Worm (Caenorhabditis elegans) whole organism, young adult: ENCODE data around the gene acc-1.
A peak's percentile ranks its signal among the peaks of the same experiment; 100 is the strongest.

Source experiments
- B0035.1 ChIP-seq: sonication (generic microtip); optimal IDR thresholded peaks from 2 replicates; lab custom pipeline; 2016; ENCODE audit warnings: missing genetic modification characterization, mild to moderate bottlenecking, missing compliant biosample characterization, missing genotype, missing genetic modification reagents
- F22D6.2 ChIP-seq: sonication (generic microtip); optimal IDR thresholded peaks from 2 replicates; lab custom pipeline; 2016; ENCODE audit warnings: mild to moderate bottlenecking, missing genetic modification characterization, missing compliant biosample characterization
- K11D2.4 ChIP-seq: fragments of 200-800 bp; sonication (Bioruptor generic); IDR thresholded peaks from 2 replicates; pipeline ENCODE4 v1.3.6; 2022; ENCODE audit warnings: missing genetic modification reagents, missing genetic modification characterization, missing compliant biosample characterization
- T26A5.8 ChIP-seq: sonication (generic microtip); optimal IDR thresholded peaks from 2 replicates; lab custom pipeline; 2016; ENCODE audit warnings: missing genetic modification characterization, missing compliant biosample characterization
- Y95B8A.8 ChIP-seq: fragments of 200-800 bp; sonication (Bioruptor generic); IDR thresholded peaks from 2 replicates; pipeline ENCODE4 v1.3.6; 2022; ENCODE audit warnings: missing genetic modification reagents, missing genetic modification characterization, missing compliant biosample characterization
- aptf-3 ChIP-seq: fragments of 200-800 bp; sonication (Bioruptor generic); IDR thresholded peaks from 2 replicates; pipeline ENCODE4 v1.3.6; 2022; ENCODE audit warnings: missing genetic modification characterization, missing compliant biosample characterization
- atf-7 ChIP-seq: sonication (generic microtip); optimal IDR thresholded peaks from 2 replicates; lab custom pipeline; 2017; ENCODE audit warnings: mild to moderate bottlenecking, missing genetic modification characterization, missing compliant biosample characterization
- attf-6 ChIP-seq: fragments of 200-800 bp; sonication (Bioruptor generic); IDR thresholded peaks from 2 replicates; pipeline ENCODE4 v1.3.6; 2022; ENCODE audit warnings: missing genetic modification reagents, missing genetic modification characterization, missing compliant biosample characterization
- ceh-100 ChIP-seq: fragments of 200-800 bp; sonication (Bioruptor generic); IDR thresholded peaks from 2 replicates; pipeline ENCODE4 v1.3.6; 2022; ENCODE audit warnings: missing genetic modification reagents, missing genetic modification characterization, missing compliant biosample characterization
- ceh-40 ChIP-seq: fragments of 200-800 bp; sonication (Bioruptor generic); IDR thresholded peaks from 2 replicates; pipeline ENCODE4 v1.3.6; 2022; ENCODE audit warnings: missing genetic modification characterization, missing compliant biosample characterization
- ceh-58 ChIP-seq: fragments of 200-800 bp; sonication (Bioruptor generic); IDR thresholded peaks from 2 replicates; pipeline ENCODE4 v1.3.6; 2022; ENCODE audit warnings: missing genetic modification characterization, missing compliant biosample characterization
- die-1 ChIP-seq: sonication (generic microtip); optimal IDR thresholded peaks from 2 replicates; lab custom pipeline; 2016; ENCODE audit warnings: missing genotype, mild to moderate bottlenecking, missing genetic modification characterization, missing compliant biosample characterization
- efl-1 ChIP-seq: fragments of 150-350 bp; optimal IDR thresholded peaks from 2 replicates; lab custom pipeline; 2014; ENCODE audit warnings: missing biosample characterization, missing genetic modification reagents, missing genetic modification characterization
- egl-18 ChIP-seq: fragments of 200-800 bp; sonication (Bioruptor generic); IDR thresholded peaks from 2 replicates; pipeline ENCODE4 v1.3.6; 2022; ENCODE audit warnings: missing genetic modification reagents, missing genetic modification characterization, missing compliant biosample characterization
- egl-44 ChIP-seq: fragments of 200-800 bp; sonication (Bioruptor generic); IDR thresholded peaks from 2 replicates; pipeline ENCODE4 v1.3.6; 2022; ENCODE audit warnings: missing genetic modification reagents, missing genetic modification characterization, missing compliant biosample characterization
- hmg-1.2 ChIP-seq: fragments of 200-800 bp; sonication (Bioruptor generic); IDR thresholded peaks from 2 replicates; pipeline ENCODE4 v1.3.6; 2022; ENCODE audit warnings: missing genetic modification reagents, missing genetic modification characterization, missing compliant biosample characterization
- madf-6 ChIP-seq: fragments of 200-800 bp; sonication (Bioruptor generic); IDR thresholded peaks from 2 replicates; pipeline ENCODE4 v1.3.6; 2022; ENCODE audit warnings: missing genetic modification reagents, missing genetic modification characterization, missing compliant biosample characterization
- mes-4 ChIP-seq: sonication (generic microtip); optimal IDR thresholded peaks from 2 replicates; lab custom pipeline; 2016; ENCODE audit warnings: missing genotype, missing genetic modification characterization, missing compliant biosample characterization
- mxl-1 ChIP-seq: sonication (generic microtip); optimal IDR thresholded peaks from 2 replicates; lab custom pipeline; 2016; ENCODE audit warnings: missing genetic modification characterization, missing compliant biosample characterization
- nfyb-1 ChIP-seq: fragments of 200-800 bp; sonication (Bioruptor generic); IDR thresholded peaks from 2 replicates; pipeline ENCODE4 v1.3.6; 2022; ENCODE audit warnings: missing genetic modification reagents, missing genetic modification characterization, missing compliant biosample characterization
- nhr-120 ChIP-seq: fragments of 200-800 bp; sonication (Bioruptor generic); IDR thresholded peaks from 2 replicates; pipeline ENCODE4 v1.3.6; 2022; ENCODE audit warnings: missing genetic modification characterization, missing compliant biosample characterization
- nhr-179 ChIP-seq: sonication (generic microtip); optimal IDR thresholded peaks from 2 replicates; lab custom pipeline; 2016; ENCODE audit warnings: mild to moderate bottlenecking, missing genetic modification characterization, missing compliant biosample characterization
- nhr-27 ChIP-seq: fragments of 200-800 bp; sonication (Bioruptor generic); optimal IDR thresholded peaks from 2 replicates; lab custom pipeline; 2018; ENCODE audit warnings: mild to moderate bottlenecking, missing genetic modification characterization, moderate library complexity, missing compliant biosample characterization
- nhr-80 ChIP-seq: sonication (generic microtip); optimal IDR thresholded peaks from 2 replicates; lab custom pipeline; 2016; ENCODE audit warnings: missing genetic modification characterization, missing compliant biosample characterization
- nhr-90 ChIP-seq: sonication (generic microtip); optimal IDR thresholded peaks from 2 replicates; lab custom pipeline; 2016; ENCODE audit warnings: missing genotype, mild to moderate bottlenecking, missing genetic modification characterization, missing compliant biosample characterization
- rcor-1 ChIP-seq: fragments of 200-800 bp; sonication (Bioruptor generic); IDR thresholded peaks from 2 replicates; pipeline ENCODE4 v1.3.6; 2022; ENCODE audit warnings: missing genetic modification reagents, missing genetic modification characterization, missing compliant biosample characterization
- snpc-1.1 ChIP-seq: sonication (generic microtip); optimal IDR thresholded peaks from 2 replicates; lab custom pipeline; 2017; ENCODE audit warnings: missing genetic modification characterization, mild to moderate bottlenecking, missing compliant biosample characterization, antibody characterized with exemption, moderate library complexity, missing genotype, missing genetic modification reagents; ENCODE audit not compliant: insufficient read depth
- tbx-9 ChIP-seq: sonication (generic microtip); optimal IDR thresholded peaks from 2 replicates; lab custom pipeline; 2016; ENCODE audit warnings: borderline replicate concordance, missing genetic modification characterization, inconsistent platforms, missing compliant biosample characterization
- tlf-1 ChIP-seq: fragments of 200-800 bp; sonication (Bioruptor generic); optimal IDR thresholded peaks from 2 replicates; lab custom pipeline; 2018; ENCODE audit warnings: mild to moderate bottlenecking, missing genetic modification characterization, missing compliant biosample characterization
- unc-62 ChIP-seq: fragments of 150-350 bp; optimal IDR thresholded peaks from 2 replicates; lab custom pipeline; 2014; ENCODE audit warnings: missing biosample characterization, missing genetic modification reagents, missing genetic modification characterization
- ztf-26 ChIP-seq: sonication (generic microtip); optimal IDR thresholded peaks from 2 replicates; lab custom pipeline; 2017; ENCODE audit warnings: missing genetic modification characterization, missing compliant biosample characterization

Gene acc-1

DNA sequence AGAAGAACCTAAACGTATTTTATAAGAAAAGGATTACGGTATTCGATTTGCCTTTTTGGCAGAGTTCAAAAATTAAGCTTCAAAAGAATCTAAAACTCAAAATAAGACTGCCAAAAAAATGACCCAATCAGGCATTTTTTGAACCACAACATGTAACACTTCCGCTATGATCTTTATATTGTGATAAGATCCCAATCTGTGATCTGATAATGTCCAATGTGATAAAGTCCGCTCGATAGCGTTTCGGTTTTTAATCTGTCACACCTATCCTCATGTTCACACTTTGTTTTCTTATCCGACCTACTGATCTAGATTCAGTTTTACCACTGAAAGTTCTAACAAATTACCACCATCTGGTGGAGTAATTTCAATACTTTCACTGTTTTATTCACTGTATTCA is 43.8 kb upstream of the acc-1 start:
- TF ChIP-seq snpc-1.1 (tag; lab: Kevin White, UChicago) (no peak), ceh-40 (no peak), T26A5.8 (tag; lab: Kevin White, UChicago) (no peak), nhr-90 (tag; lab: Kevin White, UChicago) (no peak)

DNA sequence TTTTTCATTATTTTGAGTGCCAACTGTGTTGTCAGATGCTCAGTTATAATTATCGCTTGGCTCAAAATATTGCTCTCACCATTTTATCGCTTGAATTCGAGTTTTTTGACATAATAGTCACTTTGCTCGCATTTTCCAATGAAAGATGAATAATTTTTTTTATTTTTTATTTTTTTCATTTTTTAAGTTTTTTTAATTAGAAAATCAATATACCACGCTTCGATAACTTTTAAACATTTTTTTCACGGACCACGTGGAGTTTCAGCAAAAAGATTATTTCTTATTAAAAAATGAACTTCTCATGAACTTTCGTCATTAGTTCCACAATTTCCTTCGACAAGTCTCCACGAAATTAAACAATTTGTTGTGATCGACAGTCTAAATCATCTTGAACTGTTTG is 43.2 kb upstream of the acc-1 start, which contains the start of gene elt-1:
Gene elt-1, plus strand, starts transcription at position 301 of the 400 bp plus-strand sequence.
- TF ChIP-seq Y95B8A.8 (GFP tag; lab: Robert Waterston, UW) (no peak), mes-4 (no peak)

DNA sequence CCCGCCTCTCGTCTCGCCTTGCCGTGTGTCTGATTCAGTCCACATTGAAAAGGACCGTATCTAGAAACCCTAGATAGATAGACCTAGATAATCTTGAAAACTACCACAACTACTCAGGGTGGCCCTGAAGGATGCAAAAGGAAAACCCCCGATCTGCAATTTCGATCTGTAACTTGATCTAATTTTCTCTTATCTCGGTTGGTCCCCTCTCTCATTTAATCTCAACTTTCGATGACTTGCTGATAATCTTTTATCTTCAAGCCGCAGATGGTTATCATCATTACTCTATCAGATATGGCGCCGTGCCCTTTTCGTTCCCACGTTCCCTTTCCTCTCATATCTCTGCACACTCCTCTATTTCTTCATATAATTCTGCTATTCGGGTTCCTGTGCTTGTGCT is 42.3 kb upstream of the acc-1 start:
- TF ChIP-seq rcor-1 (GFP tag; lab: Robert Waterston, UW), result no peak
- no peak for TF ChIP-seq mxl-1 (tag; lab: Kevin White, UChicago)
- no peak for TF ChIP-seq F22D6.2 (tag; lab: Kevin White, UChicago)
- no peak for TF ChIP-seq die-1 (tag; lab: Kevin White, UChicago)
- TF ChIP-seq attf-6, result no peak
- 0 out of 2 replicates have a peak, but pooled peaks have one; percentile 3 for TF ChIP-seq nfyb-1 (GFP tag; lab: Robert Waterston, UW)
- TF ChIP-seq, all 124 proteins: peak for 1

DNA sequence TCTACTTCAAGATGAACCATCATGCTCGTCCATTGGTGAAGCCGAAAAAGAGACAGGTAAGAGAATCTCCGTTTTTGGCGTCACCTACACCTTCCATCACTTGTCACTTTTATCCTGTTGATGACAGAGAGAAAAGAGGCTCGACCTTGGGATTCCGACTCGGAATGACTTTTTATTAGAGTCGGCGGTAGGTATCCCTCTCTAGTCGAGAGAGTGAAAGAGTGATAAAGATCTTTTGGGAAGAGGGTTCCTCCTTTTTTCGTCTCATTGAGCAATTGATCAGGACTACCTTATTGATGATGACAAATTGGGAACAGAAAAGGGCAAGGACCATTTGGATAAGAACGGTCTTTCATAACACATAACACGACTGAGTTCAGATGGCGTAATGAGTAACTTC is 40.5 kb upstream of the acc-1 start:
- TF ChIP-seq aptf-3, result no peak
- TF ChIP-seq ceh-58, result no peak
- no peak for TF ChIP-seq rcor-1 (GFP tag; lab: Robert Waterston, UW)
- no peak for TF ChIP-seq egl-18
- peak; percentile 53 for TF ChIP-seq unc-62 (GFP tag; lab: Kevin White, UChicago)
- TF ChIP-seq tlf-1 (GFP tag; lab: Kevin White, UChicago), result no peak
- no peak for TF ChIP-seq nhr-120
- no peak for TF ChIP-seq nhr-27
- TF ChIP-seq, all 124 proteins: peak for 1

DNA sequence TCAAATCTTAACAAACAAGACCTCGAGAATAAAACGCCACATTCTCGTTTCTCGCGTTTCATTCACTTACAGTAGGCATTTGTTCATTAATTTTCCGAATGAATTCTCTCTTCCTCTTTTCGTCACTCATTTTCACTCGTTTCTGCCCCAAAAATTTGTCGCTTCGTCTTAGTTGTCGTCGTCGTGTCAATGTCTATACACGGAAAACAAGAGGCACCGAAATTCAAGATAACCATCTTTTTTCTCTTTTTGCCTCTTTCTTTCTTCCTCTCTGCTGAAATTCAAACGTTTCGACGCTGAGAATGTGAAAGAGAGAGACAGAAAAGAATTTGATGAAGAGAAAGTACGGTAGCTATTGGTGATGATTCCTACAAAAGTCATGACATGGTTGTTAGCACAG is 39.8 kb upstream of the acc-1 start:
- no peak for TF ChIP-seq ceh-40
- TF ChIP-seq, all 124 proteins: peak for 0

DNA sequence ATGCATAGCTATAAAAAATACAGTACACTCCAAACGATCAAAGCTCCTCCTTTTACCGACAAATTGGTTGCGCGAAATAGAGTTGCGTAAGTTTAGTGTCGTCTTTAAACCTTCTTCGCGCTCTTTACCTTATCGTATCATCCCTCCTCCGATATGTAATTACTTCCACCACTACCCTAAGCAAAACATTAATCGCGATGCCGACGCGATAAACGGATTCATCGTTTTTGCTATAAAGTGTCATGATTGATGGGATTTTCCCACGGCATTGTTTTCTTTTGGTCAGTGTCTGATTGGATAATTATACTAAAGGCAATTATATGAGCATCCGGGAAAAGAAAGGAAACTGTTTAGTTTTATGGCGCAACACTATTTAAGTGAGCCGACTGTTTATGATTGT is 39.0 kb upstream of the acc-1 start:
- TF ChIP-seq ztf-26 (tag; lab: Kevin White, UChicago) (no peak), hmg-1.2 (no peak), nhr-80 (tag; lab: Kevin White, UChicago) (no peak), nhr-179 (tag; lab: Kevin White, UChicago) (no peak), attf-6 (no peak), tbx-9 (tag; lab: Kevin White, UChicago) (no peak), K11D2.4 (GFP tag; lab: Robert Waterston, UW) (no peak), B0035.1 (tag; lab: Kevin White, UChicago) (no peak), madf-6 (GFP tag; lab: Robert Waterston, UW) (no peak), ceh-100 (GFP tag; lab: Robert Waterston, UW) (no peak), atf-7 (tag; lab: Kevin White, UChicago) (no peak), tlf-1 (GFP tag; lab: Kevin White, UChicago) (no peak), egl-44 (no peak), nhr-27 (no peak), efl-1 (GFP tag; lab: Kevin White, UChicago) (no peak), rcor-1 (GFP tag; lab: Robert Waterston, UW) (no peak), T26A5.8 (tag; lab: Kevin White, UChicago) (no peak)
